Worm (Caenorhabditis elegans): ENCODE data around the gene srx-86.

DNA sequence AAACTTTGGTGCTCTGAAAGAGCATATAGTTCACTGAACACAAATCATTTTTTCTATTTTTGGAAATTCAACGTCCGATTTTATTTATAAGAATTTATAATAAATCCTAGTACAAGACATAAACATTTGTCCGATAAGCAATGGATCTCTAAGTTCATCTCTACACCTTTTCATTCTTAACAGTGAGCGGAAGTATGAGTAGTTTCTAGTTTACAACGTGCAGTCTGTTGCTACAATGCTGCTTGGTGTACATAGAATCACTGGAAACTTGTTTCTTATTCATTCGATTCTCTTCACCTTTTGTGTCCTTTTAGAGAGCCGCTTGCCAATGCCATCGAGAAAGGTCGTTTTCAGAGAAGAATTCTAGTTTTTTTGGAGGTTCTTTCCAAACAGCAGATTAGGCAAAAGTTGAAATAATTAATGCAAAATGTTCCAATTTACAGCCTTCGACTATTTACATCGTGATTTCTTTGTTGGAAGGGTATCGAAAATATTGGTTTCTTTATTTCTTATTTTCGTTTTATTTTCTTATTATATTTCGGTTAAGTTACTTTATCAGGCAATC is 35.7 kb upstream of the srx-86 start:
- TF ChIP-seq ama-1 (optimal IDR thresholded peaks at IDR 0.05): no peak
- TF ChIP-seq tbx-11 (GFP tag; IDR thresholded peaks at IDR 0.05): no peak
- no peak for TF ChIP-seq aly-1 (tag; optimal IDR thresholded peaks at IDR 0.05)
- no peak for TF ChIP-seq pes-1 (GFP tag; IDR thresholded peaks at IDR 0.05)
- no peak for TF ChIP-seq tbx-37 (GFP tag; conservative IDR thresholded peaks at IDR 0.05)
- TF ChIP-seq ceh-36 (tag; optimal IDR thresholded peaks at IDR 0.05): no peak
- no peak for TF ChIP-seq F13C5.2 (tag; optimal IDR thresholded peaks at IDR 0.05)
- TF ChIP-seq B0310.2 (tag; optimal IDR thresholded peaks at IDR 0.05): no peak
